Fruit fly (Drosophila melanogaster): Measurements from ENCODE around the gene Osi16.

- TF ChIP-seq CG8478 (optimal IDR thresholded peaks at IDR 0.05): no peak
- no peak for TF ChIP-seq CTCF (optimal IDR thresholded peaks at IDR 0.05)
Observed at dm6 chr3R:6301257-6301839, 3.7 kb upstream of the Osi16 start, which contains the start of gene Osi15.

Data from S2 (cell line).